Worm (Caenorhabditis elegans): Measurements from ENCODE around the gene swan-1.

The swan-1 gene

DNA sequence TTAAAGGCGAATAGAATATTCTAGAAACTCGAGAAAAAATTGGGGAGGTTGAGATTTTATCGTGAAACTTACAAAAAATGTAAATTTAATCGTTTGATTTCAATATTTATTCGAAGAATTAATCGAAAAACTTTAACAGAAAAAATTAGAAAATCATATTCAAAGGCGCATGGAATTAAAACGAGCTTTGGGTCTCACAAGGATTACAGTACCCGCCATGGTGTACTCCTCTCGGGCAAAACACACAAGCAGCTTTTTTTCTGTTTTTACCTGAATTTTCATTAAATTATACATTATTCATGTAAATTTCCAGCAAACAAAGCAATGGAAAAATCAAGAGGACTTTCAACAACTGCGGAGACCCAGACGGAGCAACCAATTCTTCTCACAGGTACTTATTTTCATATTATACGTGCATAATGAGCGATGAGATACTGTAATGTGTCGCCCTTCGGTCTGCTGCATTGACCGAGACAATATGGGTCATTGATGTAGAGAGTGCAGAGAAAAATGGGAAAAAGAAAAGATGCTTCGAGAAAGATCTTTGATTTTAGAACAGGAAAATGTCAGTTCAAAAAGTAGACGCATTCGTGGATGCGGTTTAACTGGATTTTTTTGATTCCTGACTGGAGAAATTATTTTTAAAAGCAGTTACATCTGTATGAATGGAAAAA, 19.7 kb downstream of the swan-1 start, which contains the start of the genes F53C11.4 and F53C11.5 (continued):
- TF ChIP-seq sptf-1 (tag; optimal IDR thresholded peaks at IDR 0.05) = no peak
- peak; percentile 49 for TF ChIP-seq nhr-20 (tag; optimal IDR thresholded peaks at IDR 0.05)
- peak; percentile 10 for TF ChIP-seq skn-1 (tag; optimal IDR thresholded peaks at IDR 0.05)
- TF ChIP-seq snu-23 (GFP tag; optimal IDR thresholded peaks at IDR 0.05) = peak; percentile 17
- TF ChIP-seq sox-4 (tag; optimal IDR thresholded peaks at IDR 0.05) = no peak
- no peak for TF ChIP-seq swsn-7 (tag; optimal IDR thresholded peaks at IDR 0.05)
- no peak for TF ChIP-seq unc-62 (GFP tag; optimal IDR thresholded peaks at IDR 0.05)
- TF ChIP-seq lin-35 (GFP tag; optimal IDR thresholded peaks at IDR 0.05) = peak in 1 of 2 experiments; percentile 39
- no peak for TF ChIP-seq nhr-237 (tag; optimal IDR thresholded peaks at IDR 0.05)
- TF ChIP-seq snpc-4 (tag; optimal IDR thresholded peaks at IDR 0.05) = no peak
- TF ChIP-seq mdl-1 (tag; optimal IDR thresholded peaks at IDR 0.05) = peak in 1 of 2 experiments; percentile 39

ce11 chrV:13785767-13786166, 21.3 kb downstream of the swan-1 start:
- TF ChIP-seq nhr-77 (tag; optimal IDR thresholded peaks at IDR 0.05) (no peak), nhr-19 (GFP tag; conservative IDR thresholded peaks at IDR 0.05) (no peak), lsy-2 (tag; optimal IDR thresholded peaks at IDR 0.05) (no peak), nhr-85 (tag) (peak; percentile 53), elt-3 (tag; optimal IDR thresholded peaks at IDR 0.05) (no peak)

- TF ChIP-seq snu-23 (GFP tag; optimal IDR thresholded peaks at IDR 0.05) (peak; percentile 10), ceh-82 (tag; optimal IDR thresholded peaks at IDR 0.05) (no peak), rnt-1 (tag; optimal IDR thresholded peaks at IDR 0.05) (peak; percentile 11), Y116A8C.19 (tag; optimal IDR thresholded peaks at IDR 0.05; ENCODE audit: borderline replicate concordance) (no peak), nhr-20 (tag; optimal IDR thresholded peaks at IDR 0.05) (peak; percentile 75), lin-35 (GFP tag; optimal IDR thresholded peaks at IDR 0.05) (peak in 1 of 2 experiments; percentile 49), nhr-71 (tag; optimal IDR thresholded peaks at IDR 0.05) (peak; percentile 40)
Measured at ce11 chrV:13782190-13782589, 24.8 kb downstream of the swan-1 start, which contains the start of gene decr-1.1. Gene decr-1.1, plus strand, starts transcription at chrV:13782399.

- TF ChIP-seq unc-86 (tag; optimal IDR thresholded peaks at IDR 0.05) (no peak), efl-1 (optimal IDR thresholded peaks at IDR 0.05) (no peak), efl-1 (GFP tag; optimal IDR thresholded peaks at IDR 0.05 in 1 of 2) (peak in 1 of 2 experiments; percentile 84)
Measured at ce11 chrV:13780902-13781301, 26.1 kb downstream of the swan-1 start.

ce11 chrV:13777857-13778256, 29.2 kb downstream of the swan-1 start, which contains the start of gene F53C11.9:
Gene F53C11.9, plus strand, starts transcription at chrV:13778015.
- TF ChIP-seq unc-86 (tag; optimal IDR thresholded peaks at IDR 0.05) (no peak), pax-3 (tag; optimal IDR thresholded peaks at IDR 0.05) (no peak), rnt-1 (tag; optimal IDR thresholded peaks at IDR 0.05) (peak; percentile 25), tbx-2 (tag; optimal IDR thresholded peaks at IDR 0.05) (no peak), blmp-1 (tag; optimal IDR thresholded peaks at IDR 0.05) (peak; percentile 32), nhr-28 (tag; optimal IDR thresholded peaks at IDR 0.05) (no peak), aly-2 (tag; optimal IDR thresholded peaks at IDR 0.05) (no peak)

- TF ChIP-seq ztf-4 (tag; optimal IDR thresholded peaks at IDR 0.05) = no peak
- TF ChIP-seq elt-2 (tag; optimal IDR thresholded peaks at IDR 0.05) = peak; percentile 18
Measured at ce11 chrV:13775529-13775928, 31.5 kb downstream of the swan-1 start, which contains the start of gene F53C11.1. Gene F53C11.1, plus strand, starts transcription at chrV:13775796.

DNA sequence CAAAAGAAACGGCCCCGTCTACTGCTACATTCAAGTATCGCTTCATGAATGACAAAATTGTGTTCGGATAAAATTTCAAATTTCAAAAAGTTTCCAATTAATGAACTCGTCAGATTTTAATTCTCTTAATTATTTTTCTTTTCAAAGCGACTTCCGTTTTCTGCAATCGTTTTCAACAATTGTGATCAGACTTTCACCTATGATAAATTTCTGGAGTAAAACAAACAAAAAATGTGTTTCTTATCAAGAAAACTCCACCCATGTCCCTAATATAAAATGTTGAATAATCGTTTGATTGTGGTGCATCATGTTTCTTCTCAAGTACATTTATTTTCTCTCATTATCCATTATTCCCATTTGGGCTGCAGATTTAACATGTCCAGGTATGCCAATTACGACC, 35.8 kb downstream of the swan-1 start, which contains the start of gene F20G2.5:
TSS of gene F20G2.5 (plus strand) at position 301 of the 400 bp plus-strand sequence.
- no peak for TF ChIP-seq tbx-2 (tag; optimal IDR thresholded peaks at IDR 0.05)
- no peak for TF ChIP-seq aha-1 (tag; optimal IDR thresholded peaks at IDR 0.05)
- no peak for TF ChIP-seq unc-86 (tag; optimal IDR thresholded peaks at IDR 0.05)
- peak; percentile 22 for TF ChIP-seq elt-2 (tag; optimal IDR thresholded peaks at IDR 0.05)
- no peak for TF ChIP-seq zag-1 (tag; optimal IDR thresholded peaks at IDR 0.05)
- no peak for TF ChIP-seq xbp-1 (tag; optimal IDR thresholded peaks at IDR 0.05)
- no peak for TF ChIP-seq ces-1 (GFP tag; optimal IDR thresholded peaks at IDR 0.05)
- no peak for TF ChIP-seq nhr-11 (tag; optimal IDR thresholded peaks at IDR 0.05)
- TF ChIP-seq jun-1 (tag; optimal IDR thresholded peaks at IDR 0.05) = no peak
